Fruit fly (Drosophila melanogaster): Measurements from ENCODE around the gene TfIIA-S-2.

TfIIA-S-2 gene

dm6 chrX:1026511-1026910, 15.1 kb upstream of the TfIIA-S-2 start, which contains the start of the genes CG32814, CG11638 and CG3021 (continued):
- no peak for TF ChIP-seq CG18011 (GFP tag; optimal IDR thresholded peaks at IDR 0.05)
- peak; percentile 66 for TF ChIP-seq phol (tag; optimal IDR thresholded peaks at IDR 0.05)
- no peak for TF ChIP-seq Stat92E (GFP tag; optimal IDR thresholded peaks at IDR 0.05)
- no peak for TF ChIP-seq CG10209 (GFP tag; optimal IDR thresholded peaks at IDR 0.05)
- no peak for TF ChIP-seq lmd (GFP tag; IDR thresholded peaks at IDR 0.05)
- TF ChIP-seq BtbVII (GFP tag; optimal IDR thresholded peaks at IDR 0.05), result no peak
- no peak for TF ChIP-seq oc (tag; optimal IDR thresholded peaks at IDR 0.05)
- no peak for TF ChIP-seq CG6689 (GFP tag; IDR thresholded peaks at IDR 0.05)
- TF ChIP-seq eyg (GFP tag; optimal IDR thresholded peaks at IDR 0.05), result no peak
- no peak for TF ChIP-seq bab2 (GFP tag; optimal IDR thresholded peaks at IDR 0.05)
- TF ChIP-seq E2f1 (GFP tag; IDR thresholded peaks at IDR 0.05), result no peak
- TF ChIP-seq CG17385 (GFP tag; optimal IDR thresholded peaks at IDR 0.05), result peak; percentile 6
- TF ChIP-seq Spps (tag; optimal IDR thresholded peaks at IDR 0.05), result no peak
- no peak for TF ChIP-seq pho (GFP tag; optimal IDR thresholded peaks at IDR 0.05)
- no peak for TF ChIP-seq CG12299 (tag; optimal IDR thresholded peaks at IDR 0.05)
- no peak for TF ChIP-seq CG6683 (GFP tag; optimal IDR thresholded peaks at IDR 0.05)
- TF ChIP-seq CG14667 (GFP tag; IDR thresholded peaks at IDR 0.05), result no peak
- no peak for TF ChIP-seq shn (GFP tag; optimal IDR thresholded peaks at IDR 0.05)
- no peak for TF ChIP-seq hb (GFP tag; IDR thresholded peaks at IDR 0.05; ENCODE audit: partially characterized antibody)
- no peak for TF ChIP-seq dati (GFP tag; IDR thresholded peaks at IDR 0.05)
- 0 out of 2 replicates have a peak, but pooled peaks have one; percentile 42 for TF ChIP-seq hbn (GFP tag; IDR thresholded peaks at IDR 0.05; ENCODE audit: partially characterized antibody)
- TF ChIP-seq D19B (GFP tag; optimal IDR thresholded peaks at IDR 0.05), result no peak
- no peak for TF ChIP-seq Ssrp (tag; optimal IDR thresholded peaks at IDR 0.05)
- no peak for TF ChIP-seq Dfd (GFP tag; optimal IDR thresholded peaks at IDR 0.05)
- TF ChIP-seq CG9215 (GFP tag; IDR thresholded peaks at IDR 0.05), result no peak
- TF ChIP-seq CG17802 (tag; optimal IDR thresholded peaks at IDR 0.05), result no peak
- no peak for TF ChIP-seq seq (GFP tag; IDR thresholded peaks at IDR 0.05)
- no peak for TF ChIP-seq odd (GFP tag; optimal IDR thresholded peaks at IDR 0.05)
- TF ChIP-seq Kr (GFP tag; optimal IDR thresholded peaks at IDR 0.05), result no peak
- TF ChIP-seq CG4328 (GFP tag; optimal IDR thresholded peaks at IDR 0.05), result no peak
- TF ChIP-seq CG16863 (GFP tag; optimal IDR thresholded peaks at IDR 0.05), result no peak
- peak; percentile 36 for TF ChIP-seq MESR4 (GFP tag; optimal IDR thresholded peaks at IDR 0.05)
- TF ChIP-seq fd3F (GFP tag; optimal IDR thresholded peaks at IDR 0.05), result peak; percentile 7
- no peak for TF ChIP-seq CG16779 (GFP tag; IDR thresholded peaks at IDR 0.05)
- TF ChIP-seq zfh1 (GFP tag; IDR thresholded peaks at IDR 0.05), result no peak
- 0 out of 3 replicates have a peak, but pooled peaks have one; percentile 23 for TF ChIP-seq Doc3 (GFP tag; IDR thresholded peaks at IDR 0.05; ENCODE audit: partially characterized antibody)
- no peak for TF ChIP-seq Sin3A (optimal IDR thresholded peaks at IDR 0.05)
- peak; percentile 86 for TF ChIP-seq Jarid2 (GFP tag; optimal IDR thresholded peaks at IDR 0.05)
- no peak for TF ChIP-seq Tbp (GFP tag; optimal IDR thresholded peaks at IDR 0.05)
- TF ChIP-seq YL-1 (GFP tag; optimal IDR thresholded peaks at IDR 0.05), result peak; percentile 67
- TF ChIP-seq gro (GFP tag; optimal IDR thresholded peaks at IDR 0.05), result peak; percentile 17
- TF ChIP-seq CG4360 (GFP tag; IDR thresholded peaks at IDR 0.05), result no peak
- TF ChIP-seq CG8281 (tag; optimal IDR thresholded peaks at IDR 0.05), result no peak
- no peak for TF ChIP-seq CG5245 (GFP tag; optimal IDR thresholded peaks at IDR 0.05)
- TF ChIP-seq twi (tag; optimal IDR thresholded peaks at IDR 0.05), result no peak
- TF ChIP-seq zen2 (GFP tag; IDR thresholded peaks at IDR 0.05; ENCODE audit: partially characterized antibody), result 0 out of 3 replicates have a peak, but pooled peaks have one; percentile 44
- no peak for TF ChIP-seq CG10959 (GFP tag; IDR thresholded peaks at IDR 0.05)
- no peak for TF ChIP-seq CG18764 (GFP tag; optimal IDR thresholded peaks at IDR 0.05)
- TF ChIP-seq grn (GFP tag; optimal IDR thresholded peaks at IDR 0.05), result no peak
- no peak for TF ChIP-seq CG11085 (GFP tag; IDR thresholded peaks at IDR 0.05)
- no peak for TF ChIP-seq Lim3 (GFP tag; IDR thresholded peaks at IDR 0.05)
- no peak for TF ChIP-seq CG8765 (GFP tag; IDR thresholded peaks at IDR 0.05)

Data from whole organism, embryonic.